Worm (Caenorhabditis elegans) whole organism, L3 larva: ENCODE results near the gene T19D12.5.
A peak's percentile ranks its signal among the peaks of the same experiment; 100 is the strongest.

Source experiments
- ZK546.5 ChIP-seq: sonication (generic microtip); optimal IDR thresholded peaks from 2 replicates; lab custom pipeline; 2017; ENCODE audit warnings: missing biosample characterization, missing genetic modification characterization
- aly-2 ChIP-seq: fragments of 150-350 bp; optimal IDR thresholded peaks from 2 replicates; lab custom pipeline; 2014; ENCODE audit warnings: missing biosample characterization, missing genetic modification characterization
- ama-1 ChIP-seq: fragments of 150-350 bp; optimal IDR thresholded peaks from 2 replicates; lab custom pipeline; 2018
- ceh-28 ChIP-seq: fragments of 150-350 bp; optimal IDR thresholded peaks from 2 replicates; lab custom pipeline; 2014; ENCODE audit warnings: missing biosample characterization, missing genetic modification reagents, missing genetic modification characterization
- ceh-82 ChIP-seq: fragments of 150-350 bp; optimal IDR thresholded peaks from 2 replicates; lab custom pipeline; 2014; ENCODE audit warnings: missing biosample characterization, missing genetic modification characterization
- ceh-9 ChIP-seq: sonication (generic microtip); optimal IDR thresholded peaks from 2 replicates; lab custom pipeline; 2018; ENCODE audit warnings: missing biosample characterization, missing genetic modification characterization
- daf-12 ChIP-seq: fragments of 150-350 bp; optimal IDR thresholded peaks from 2 replicates; lab custom pipeline; 2014; ENCODE audit warnings: missing biosample characterization, missing genetic modification reagents, missing genetic modification characterization
- egl-5 ChIP-seq: fragments of 150-350 bp; optimal IDR thresholded peaks from 2 replicates; lab custom pipeline; 2017; ENCODE audit warnings: missing biosample characterization, missing genetic modification reagents, missing genetic modification characterization, inconsistent platforms
- elt-1 ChIP-seq: fragments of 150-350 bp; optimal IDR thresholded peaks from 2 replicates; lab custom pipeline; 2014; ENCODE audit warnings: missing biosample characterization, missing genetic modification characterization
- elt-2 ChIP-seq: sonication (generic microtip); optimal IDR thresholded peaks from 2 replicates; lab custom pipeline; 2016; ENCODE audit warnings: missing genetic modification reagents, mild to moderate bottlenecking, missing genetic modification characterization, missing compliant biosample characterization
- elt-3 ChIP-seq, 3 experiments: fragments of 150-350 bp in 1 of 3; sonication (generic microtip) in 2 of 3; optimal IDR thresholded peaks; 2 replicates in 2 of 3; 4 replicates in 1 of 3; lab custom pipeline; 2014 to 2017; ENCODE audit warnings: missing biosample characterization in 3 of 3, missing genetic modification characterization in 3 of 3
- eor-1 ChIP-seq, 2 experiments: fragments of 150-350 bp; optimal IDR thresholded peaks; 2 replicates each; lab custom pipeline; 2014 to 2018; ENCODE audit warnings: missing biosample characterization in 2 of 2, missing genetic modification characterization in 2 of 2
- fkh-10 ChIP-seq: sonication (generic microtip); optimal IDR thresholded peaks from 2 replicates; lab custom pipeline; 2017; ENCODE audit warnings: missing biosample characterization, missing genetic modification reagents, missing genetic modification characterization
- fkh-2 ChIP-seq: fragments of 150-350 bp; optimal IDR thresholded peaks from 2 replicates; lab custom pipeline; 2014; ENCODE audit warnings: missing biosample characterization, missing genetic modification reagents, missing genetic modification characterization
- fos-1 ChIP-seq: fragments of 150-350 bp; optimal IDR thresholded peaks from 2 replicates; lab custom pipeline; 2014; ENCODE audit warnings: missing biosample characterization, missing genetic modification characterization
- hmg-11 ChIP-seq: sonication (generic microtip); optimal IDR thresholded peaks from 2 replicates; lab custom pipeline; 2016; ENCODE audit warnings: missing genetic modification characterization, missing compliant biosample characterization
- jun-1 ChIP-seq: fragments of 150-350 bp; optimal IDR thresholded peaks from 2 replicates; lab custom pipeline; 2014; ENCODE audit warnings: missing biosample characterization, missing genetic modification reagents, missing genetic modification characterization
- lin-15B ChIP-seq: fragments of 150-350 bp; optimal IDR thresholded peaks from 2 replicates; lab custom pipeline; 2014; ENCODE audit warnings: missing biosample characterization, missing genetic modification characterization
- lin-39 ChIP-seq: fragments of 150-350 bp; optimal IDR thresholded peaks from 2 replicates; lab custom pipeline; 2018; ENCODE audit warnings: missing biosample characterization, missing genetic modification reagents, missing genetic modification characterization
- lsy-12 ChIP-seq: sonication (generic microtip); optimal IDR thresholded peaks from 2 replicates; lab custom pipeline; 2016; ENCODE audit warnings: mild to moderate bottlenecking, missing genetic modification characterization, missing compliant biosample characterization
- nfya-1 ChIP-seq: sonication (generic microtip); optimal IDR thresholded peaks from 2 replicates; lab custom pipeline; 2017; ENCODE audit warnings: missing genetic modification characterization, mild to moderate bottlenecking, missing compliant biosample characterization, antibody characterized with exemption, moderate library complexity; ENCODE audit not compliant: insufficient read depth
- nhr-11 ChIP-seq: fragments of 150-350 bp; optimal IDR thresholded peaks from 2 replicates; lab custom pipeline; 2014; ENCODE audit warnings: missing biosample characterization, missing genetic modification characterization
- nhr-12 ChIP-seq: fragments of 150-350 bp; optimal IDR thresholded peaks from 2 replicates; lab custom pipeline; 2014; ENCODE audit warnings: missing biosample characterization, missing genetic modification characterization
- nhr-23 ChIP-seq: fragments of 150-350 bp; optimal IDR thresholded peaks from 2 replicates; lab custom pipeline; 2014; ENCODE audit warnings: missing biosample characterization, missing genetic modification reagents, missing genetic modification characterization
- nhr-237 ChIP-seq: fragments of 150-350 bp; optimal IDR thresholded peaks from 2 replicates; lab custom pipeline; 2014; ENCODE audit warnings: missing biosample characterization, missing genetic modification characterization
- nhr-25 ChIP-seq: sonication (generic microtip); optimal IDR thresholded peaks from 2 replicates; lab custom pipeline; 2017; ENCODE audit warnings: missing biosample characterization, missing genetic modification characterization
- nhr-28 ChIP-seq: fragments of 150-350 bp; optimal IDR thresholded peaks from 2 replicates; lab custom pipeline; 2014; ENCODE audit warnings: missing biosample characterization, missing genetic modification characterization
- nhr-43 ChIP-seq: sonication (generic microtip); optimal IDR thresholded peaks from 2 replicates; lab custom pipeline; 2016; ENCODE audit warnings: mild to moderate bottlenecking, missing genetic modification characterization, missing compliant biosample characterization; ENCODE audit not compliant: poor library complexity, severe bottlenecking
- nhr-67 ChIP-seq: fragments of 150-350 bp; optimal IDR thresholded peaks from 2 replicates; lab custom pipeline; 2014; ENCODE audit warnings: missing biosample characterization, missing genetic modification characterization
- pha-4 ChIP-seq: fragments of 150-350 bp; optimal IDR thresholded peaks from 2 replicates; lab custom pipeline; 2014; ENCODE audit warnings: missing biosample characterization, missing genetic modification reagents, missing genetic modification characterization
- pqm-1 ChIP-seq: fragments of 150-350 bp; optimal IDR thresholded peaks from 2 replicates; lab custom pipeline; 2017; ENCODE audit warnings: missing biosample characterization, missing genetic modification characterization, inconsistent platforms
- sea-2 ChIP-seq: fragments of 150-350 bp; sonication (generic microtip); optimal IDR thresholded peaks from 4 replicates; lab custom pipeline; 2014; ENCODE audit warnings: missing biosample characterization, missing genetic modification reagents, missing genetic modification characterization
- skn-1 ChIP-seq: fragments of 150-350 bp; optimal IDR thresholded peaks from 2 replicates; lab custom pipeline; 2014; ENCODE audit warnings: missing biosample characterization, missing genetic modification characterization
- snpc-4 ChIP-seq: fragments of 150-350 bp; optimal IDR thresholded peaks from 2 replicates; lab custom pipeline; 2014; ENCODE audit warnings: missing biosample characterization, missing genetic modification characterization
- tbx-2 ChIP-seq: sonication (generic microtip); optimal IDR thresholded peaks from 2 replicates; lab custom pipeline; 2016; ENCODE audit warnings: mild to moderate bottlenecking, missing genetic modification characterization, missing compliant biosample characterization
- unc-62 ChIP-seq: fragments of 150-350 bp; sonication (generic microtip); optimal IDR thresholded peaks from 4 replicates; lab custom pipeline; 2014; ENCODE audit warnings: missing biosample characterization, missing genetic modification reagents, missing genetic modification characterization
- ztf-11 ChIP-seq: fragments of 150-350 bp; optimal IDR thresholded peaks from 2 replicates; lab custom pipeline; 2014; ENCODE audit warnings: missing biosample characterization, missing genetic modification characterization

The T19D12.5 gene

ce11 chrII:6636136-6636535, at the start of gene T19D12.5:
Gene T19D12.5 (minus strand): TSS chrII:6636236.
- TF ChIP-seq lsy-12 (no peak), nhr-237 (no peak), hmg-11 (tag; lab: Kevin White, UChicago) (no peak), nhr-11 (no peak), ceh-9 (tag; lab: Kevin White, UChicago) (no peak), skn-1 (tag; lab: Kevin White, UChicago) (no peak), ZK546.5 (tag; lab: Kevin White, UChicago) (no peak), daf-12 (tag; lab: Kevin White, UChicago) (no peak), nhr-43 (tag; lab: Kevin White, UChicago) (no peak), jun-1 (tag; lab: Kevin White, UChicago) (no peak), tbx-2 (tag; lab: Kevin White, UChicago) (no peak), ceh-82 (no peak), nhr-67 (no peak)

DNA sequence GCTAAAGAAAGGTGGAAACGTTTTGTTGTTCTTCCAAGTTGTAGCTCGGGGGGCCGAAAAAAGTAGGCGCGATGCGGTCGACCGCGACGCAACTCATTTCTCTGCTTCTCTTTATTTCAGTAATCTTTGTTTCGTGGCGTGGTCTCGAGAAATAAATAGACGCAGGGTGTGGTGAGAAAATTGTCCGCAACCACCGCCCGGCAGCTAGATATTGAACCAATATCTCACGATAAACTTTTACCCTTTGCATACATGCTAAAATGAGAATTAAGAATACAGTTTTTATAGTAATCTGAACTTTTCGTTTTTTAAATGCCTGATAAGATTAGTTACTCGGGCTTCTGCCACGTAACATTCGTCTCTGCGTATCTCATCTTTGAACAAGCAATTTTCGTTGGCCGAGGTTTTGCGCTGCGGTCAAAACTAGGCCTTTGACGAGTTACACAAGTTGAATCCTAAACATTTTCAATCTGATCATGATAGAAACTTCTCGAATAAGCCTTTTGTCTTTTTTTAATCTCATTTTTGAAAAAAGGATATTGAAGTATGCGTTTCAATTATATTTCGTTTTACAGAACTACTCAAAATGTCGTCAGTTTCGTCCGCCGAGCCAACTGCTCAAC, 47.7 kb upstream of the T19D12.5 start, which contains the start of gene gyf-1:
gyf-1 (plus strand) TSS at position 573 of the 623 bp plus-strand sequence.
- TF ChIP-seq skn-1 (tag; lab: Kevin White, UChicago) (no peak), egl-5 (peak; percentile 31), lin-15B (tag; lab: Kevin White, UChicago) (peak; percentile 73), pqm-1 (tag; lab: Kevin White, UChicago) (peak; percentile 20), pha-4 (tag; lab: Kevin White, UChicago) (peak; percentile 7), elt-3 (tag; optimal IDR thresholded peaks at IDR 0.05; lab: Kevin White, UChicago) (no peak), nhr-67 (no peak), lin-39 (tag; lab: Kevin White, UChicago) (peak; percentile 66), nhr-23 (tag; lab: Kevin White, UChicago) (peak; percentile 0), nhr-28 (tag; lab: Kevin White, UChicago) (no peak), snpc-4 (tag; lab: Kevin White, UChicago) (peak; percentile 61), elt-2 (peak; percentile 58), tbx-2 (tag; lab: Kevin White, UChicago) (no peak), nfya-1 (tag; lab: Kevin White, UChicago) (peak; percentile 63), unc-62 (GFP tag; lab: Kevin White, UChicago) (no peak)

DNA sequence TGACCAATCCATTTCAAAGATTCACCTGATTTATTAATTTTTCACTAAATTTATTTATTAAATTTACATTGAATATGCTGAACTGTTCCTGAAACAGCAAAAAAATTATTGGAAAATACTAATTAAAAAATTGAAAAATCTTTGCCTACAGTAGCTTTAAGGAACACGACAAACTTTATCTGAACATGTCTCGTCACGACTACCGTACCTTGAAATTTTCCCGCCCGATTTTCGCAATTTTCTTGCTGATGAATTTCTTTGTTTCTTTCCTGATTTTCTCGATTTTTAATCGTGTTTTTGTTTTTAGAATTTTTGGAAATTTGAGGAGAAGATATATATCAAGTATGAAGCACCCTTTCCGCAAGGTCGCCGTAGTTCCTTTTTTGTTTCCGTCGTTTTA, 46.9 kb upstream of the T19D12.5 start:
- TF ChIP-seq nhr-25 = peak; percentile 14
- no peak for TF ChIP-seq snpc-4 (tag; lab: Kevin White, UChicago)
- no peak for TF ChIP-seq fkh-10 (GFP tag; lab: Kevin White, UChicago)
- TF ChIP-seq elt-2 = no peak
- no peak for TF ChIP-seq nhr-11
- TF ChIP-seq daf-12 (tag; lab: Kevin White, UChicago) = no peak

DNA sequence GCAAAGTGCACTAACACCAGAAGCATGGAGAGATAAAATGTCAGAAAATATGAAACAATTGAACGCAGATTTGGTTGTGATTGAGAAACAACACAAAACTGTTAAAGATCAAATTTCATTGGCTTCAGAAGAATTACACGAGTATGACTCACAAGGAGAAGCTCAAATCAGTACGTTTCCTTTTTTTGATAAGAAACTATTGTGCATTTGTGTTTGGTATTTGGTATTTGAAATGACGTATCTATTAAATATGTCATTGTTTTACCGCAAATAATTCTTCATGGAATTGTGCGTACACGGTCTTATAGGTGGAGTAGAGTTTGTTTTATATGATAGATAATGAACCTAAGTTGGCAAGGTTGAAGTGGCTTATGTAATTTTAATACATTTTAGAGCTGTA, 45.4 kb upstream of the T19D12.5 start:
- TF ChIP-seq aly-2 (no peak), elt-2 (peak; percentile 59), pqm-1 (tag; lab: Kevin White, UChicago) (peak; percentile 76)

DNA sequence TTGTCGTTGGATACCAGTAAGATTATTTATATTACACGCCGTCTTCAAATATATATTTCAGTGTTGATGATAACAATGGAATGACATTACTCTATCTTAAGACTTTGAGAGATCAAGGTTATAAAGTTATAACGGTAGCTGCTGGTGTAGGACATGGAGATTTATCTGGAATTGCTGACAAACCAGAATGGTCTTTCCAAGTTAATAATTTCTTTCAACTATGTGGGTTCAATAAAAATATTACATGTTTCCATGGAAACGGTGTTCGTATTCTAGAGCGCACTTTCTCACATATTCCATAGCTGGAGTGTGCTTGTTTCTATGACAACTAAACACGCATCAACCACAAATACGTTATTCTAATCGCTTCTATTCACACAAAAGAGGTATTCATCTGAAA, 43.7 kb upstream of the T19D12.5 start, which contains the start of gene ift-74:
ift-74 (plus strand) TSS at position 301 of the 400 bp plus-strand sequence.
- TF ChIP-seq nhr-67 = no peak
- no peak for TF ChIP-seq nhr-23 (tag; lab: Kevin White, UChicago)
- TF ChIP-seq lin-39 (tag; lab: Kevin White, UChicago) = no peak
- no peak for TF ChIP-seq daf-12 (tag; lab: Kevin White, UChicago)
- no peak for TF ChIP-seq elt-1
- TF ChIP-seq sea-2 (GFP tag; lab: Kevin White, UChicago) = no peak
- no peak for TF ChIP-seq nhr-28 (tag; lab: Kevin White, UChicago)
- no peak for TF ChIP-seq pha-4 (tag; lab: Kevin White, UChicago)
- TF ChIP-seq fos-1 = no peak
- no peak for TF ChIP-seq ama-1 (lab: Kevin White, UChicago)
- no peak for TF ChIP-seq ztf-11 (tag; lab: Kevin White, UChicago)
- TF ChIP-seq nhr-12 (tag; lab: Kevin White, UChicago) = no peak
- TF ChIP-seq fkh-2 = no peak
- TF ChIP-seq snpc-4 (tag; lab: Kevin White, UChicago) = no peak
- TF ChIP-seq nhr-237 = no peak
- TF ChIP-seq tbx-2 (tag; lab: Kevin White, UChicago) = no peak
- no peak for TF ChIP-seq eor-1 (tag; optimal IDR thresholded peaks at IDR 0.05; lab: Kevin White, UChicago)
- no peak for TF ChIP-seq ceh-28 (tag; lab: Kevin White, UChicago)
